Worm (Caenorhabditis elegans) whole organism, L4 larva: Measurements from ENCODE around the gene C56C10.9.
A peak's percentile ranks its signal among the peaks of the same experiment; 100 is the strongest.

Experiments used
- F26F4.8 ChIP-seq: fragments of 200-800 bp; sonication (Bioruptor generic); conservative IDR thresholded peaks from 2 replicates; pipeline ENCODE4 v1.3.6; 2022; ENCODE audit warnings: missing genetic modification characterization, missing compliant biosample characterization
- F49E8.2 ChIP-seq: sonication (generic microtip); optimal IDR thresholded peaks from 2 replicates; lab custom pipeline; 2016; ENCODE audit warnings: missing compliant biosample characterization, mild to moderate bottlenecking, missing genetic modification characterization, borderline replicate concordance
- aha-1 ChIP-seq: fragments of 150-350 bp; peaks from one replicate; lab custom pipeline; 2014; ENCODE audit warnings: missing biosample characterization, missing genetic modification characterization
- ama-1 ChIP-seq: fragments of 150-350 bp; optimal IDR thresholded peaks from 2 replicates; lab custom pipeline; 2014; ENCODE audit warnings: inconsistent platforms, mixed read lengths
- attf-4 ChIP-seq: sonication (generic microtip); optimal IDR thresholded peaks from 3 replicates; lab custom pipeline; 2017; ENCODE audit warnings: missing biosample characterization, missing genetic modification characterization
- ceh-44 ChIP-seq: fragments of 200-800 bp; sonication (Bioruptor generic); IDR thresholded peaks from 2 replicates; pipeline ENCODE4 v1.3.6; 2022; ENCODE audit warnings: missing genetic modification reagents, missing genetic modification characterization, missing compliant biosample characterization
- ces-1 ChIP-seq: fragments of 150-350 bp; sonication (generic microtip); optimal IDR thresholded peaks from 4 replicates; lab custom pipeline; 2014; ENCODE audit warnings: missing biosample characterization, missing genetic modification reagents, missing genetic modification characterization
- cey-2 ChIP-seq: sonication (generic microtip); optimal IDR thresholded peaks from 3 replicates; lab custom pipeline; 2017; ENCODE audit warnings: missing genetic modification characterization, mild to moderate bottlenecking, missing compliant biosample characterization, antibody characterized with exemption, borderline replicate concordance; ENCODE audit not compliant: insufficient read depth
- dmd-8 ChIP-seq: fragments of 200-800 bp; sonication (Bioruptor generic); IDR thresholded peaks from 2 replicates; pipeline ENCODE4 v1.3.6; 2022; ENCODE audit warnings: missing genetic modification characterization, missing compliant biosample characterization
- dve-1 ChIP-seq: sonication (generic microtip); optimal IDR thresholded peaks from 2 replicates; lab custom pipeline; 2017; ENCODE audit warnings: antibody characterized with exemption, mild to moderate bottlenecking, missing genetic modification characterization, missing compliant biosample characterization; ENCODE audit not compliant: insufficient read depth
- egl-27 ChIP-seq: sonication (generic microtip); optimal IDR thresholded peaks from 3 replicates; lab custom pipeline; 2017; ENCODE audit warnings: missing biosample characterization, missing genetic modification reagents, missing genetic modification characterization
- egl-43 ChIP-seq: fragments of 200-800 bp; sonication (Bioruptor generic); IDR thresholded peaks from 2 replicates; pipeline ENCODE4 v1.3.6; 2022; ENCODE audit warnings: missing genetic modification reagents, missing genetic modification characterization, missing compliant biosample characterization
- hif-1 ChIP-seq, 2 experiments: sonication (generic microtip); optimal IDR thresholded peaks; 2 replicates each; lab custom pipeline; 2016 to 2017; ENCODE audit warnings: missing compliant biosample characterization in 2 of 2, missing genetic modification characterization in 2 of 2, missing genetic modification reagents in 2 of 2, missing genotype in 2 of 2, mild to moderate bottlenecking in 1 of 2
- madf-9 ChIP-seq: fragments of 200-800 bp; sonication (Bioruptor generic); conservative IDR thresholded peaks from 2 replicates; pipeline ENCODE4 v1.3.6; 2022; ENCODE audit warnings: missing genetic modification reagents, missing genetic modification characterization, missing compliant biosample characterization
- mdl-1 ChIP-seq, 2 experiments: fragments of 150-350 bp in 1 of 2; sonication (generic microtip) in 1 of 2; optimal IDR thresholded peaks; 2 replicates each; lab custom pipeline; 2014 to 2017; ENCODE audit warnings: missing biosample characterization in 2 of 2, missing genetic modification characterization in 2 of 2
- mep-1 ChIP-seq: fragments of 150-350 bp; sonication (generic microtip); optimal IDR thresholded peaks from 3 replicates; lab custom pipeline; 2014; ENCODE audit warnings: missing biosample characterization, missing genetic modification characterization
- mes-2 ChIP-seq: sonication (generic microtip); optimal IDR thresholded peaks from 2 replicates; lab custom pipeline; 2016; ENCODE audit warnings: missing genotype, mild to moderate bottlenecking, missing genetic modification characterization, missing compliant biosample characterization; ENCODE audit not compliant: poor library complexity, severe bottlenecking
- mxl-2 ChIP-seq: fragments of 200-800 bp; sonication (Bioruptor generic); conservative IDR thresholded peaks from 2 replicates; pipeline ENCODE4 v1.3.6; 2022; ENCODE audit warnings: missing genetic modification reagents, missing genetic modification characterization, missing compliant biosample characterization
- nhr-25 ChIP-seq: sonication (generic microtip); optimal IDR thresholded peaks from 2 replicates; lab custom pipeline; 2017; ENCODE audit warnings: missing genetic modification characterization, mild to moderate bottlenecking, missing compliant biosample characterization, antibody characterized with exemption, moderate library complexity, borderline replicate concordance; ENCODE audit not compliant: insufficient read depth
- nhr-48 ChIP-seq: sonication (generic microtip); optimal IDR thresholded peaks from 2 replicates; lab custom pipeline; 2016; ENCODE audit warnings: mild to moderate bottlenecking, missing genetic modification characterization, missing compliant biosample characterization
- nhr-76 ChIP-seq: fragments of 150-350 bp; optimal IDR thresholded peaks from 2 replicates; lab custom pipeline; 2014; ENCODE audit warnings: missing biosample characterization, missing genetic modification characterization
- pha-4 ChIP-seq, 2 experiments: fragments of 150-350 bp in 1 of 2; fragments of 200-800 bp in 1 of 2; sonication (Bioruptor generic) in 1 of 2; IDR thresholded peaks in 1 of 2; optimal IDR thresholded peaks in 1 of 2; 2 replicates each; pipeline versions ENCODE4 v1.3.6 to Lab custom; 2014 to 2022; ENCODE audit warnings: missing genetic modification characterization in 2 of 2, missing genetic modification reagents in 2 of 2, missing biosample characterization in 1 of 2, missing compliant biosample characterization in 1 of 2
- php-3 ChIP-seq: fragments of 200-800 bp; sonication (Bioruptor generic); IDR thresholded peaks from 2 replicates; pipeline ENCODE4 v1.3.6; 2022; ENCODE audit warnings: missing genetic modification reagents, missing genetic modification characterization, missing compliant biosample characterization
- pqm-1 ChIP-seq: sonication (generic microtip); optimal IDR thresholded peaks from 2 replicates; lab custom pipeline; 2017; ENCODE audit warnings: missing biosample characterization, missing genetic modification characterization
- skn-1 ChIP-seq: fragments of 150-350 bp; optimal IDR thresholded peaks from 2 replicates; lab custom pipeline; 2014; ENCODE audit warnings: missing biosample characterization, missing genetic modification characterization
- spr-1 ChIP-seq: sonication (generic microtip); optimal IDR thresholded peaks from 2 replicates; lab custom pipeline; 2016; ENCODE audit warnings: mild to moderate bottlenecking, missing genetic modification characterization, missing compliant biosample characterization
- unc-130 ChIP-seq: sonication (generic microtip); optimal IDR thresholded peaks from 2 replicates; lab custom pipeline; 2016; ENCODE audit warnings: missing genetic modification reagents, missing genetic modification characterization, missing compliant biosample characterization
- unc-39 ChIP-seq: sonication (generic microtip); optimal IDR thresholded peaks from 2 replicates; lab custom pipeline; 2017; ENCODE audit warnings: missing biosample characterization, missing genetic modification characterization
- unc-62 ChIP-seq, 3 experiments: fragments of 150-350 bp in 1 of 3; sonication (generic microtip); optimal IDR thresholded peaks in 2 of 3; peaks in 1 of 3; 1 replicate in 1 of 3; 2 replicates in 2 of 3; lab custom pipeline; 2014 to 2017; ENCODE audit warnings: missing biosample characterization in 3 of 3, missing genetic modification characterization in 3 of 3, missing genetic modification reagents in 3 of 3, missing genotype in 1 of 3
- zag-1 ChIP-seq: fragments of 150-350 bp; optimal IDR thresholded peaks from 2 replicates; lab custom pipeline; 2014; ENCODE audit warnings: missing biosample characterization, missing genetic modification characterization
- zip-11 ChIP-seq: fragments of 200-800 bp; sonication (Bioruptor generic); IDR thresholded peaks from 2 replicates; pipeline ENCODE4 v1.3.6; 2022; ENCODE audit warnings: missing genetic modification characterization, missing compliant biosample characterization
- ztf-7 ChIP-seq: fragments of 150-350 bp; optimal IDR thresholded peaks from 2 replicates; lab custom pipeline; 2014; ENCODE audit warnings: missing biosample characterization, missing genetic modification characterization

C56C10.9 gene

ce11 chrII:6587264-6587870 is 4.8 kb downstream of the C56C10.9 start, which contains the start of gene C56C10.7 (continued):
- no peak for TF ChIP-seq pqm-1 (tag; lab: Kevin White, UChicago)
- TF ChIP-seq spr-1 (tag; lab: Kevin White, UChicago) = peak; percentile 10
- TF ChIP-seq cey-2 (tag; lab: Kevin White, UChicago) = no peak
- TF ChIP-seq ceh-44 (GFP tag; lab: Robert Waterston, UW) = no peak

- TF ChIP-seq skn-1 (tag; lab: Kevin White, UChicago) = no peak
- no peak for TF ChIP-seq zip-11 (GFP tag; lab: Robert Waterston, UW)
- no peak for TF ChIP-seq mxl-2 (GFP tag; lab: Robert Waterston, UW)
- TF ChIP-seq zag-1 = no peak
- TF ChIP-seq ztf-7 (tag; lab: Kevin White, UChicago) = no peak
- no peak for TF ChIP-seq unc-39 (tag; lab: Kevin White, UChicago)
- no peak for TF ChIP-seq attf-4 (tag; lab: Kevin White, UChicago)
- no peak for TF ChIP-seq mes-2 (tag; lab: Kevin White, UChicago)
- TF ChIP-seq egl-43 (GFP tag; lab: Robert Waterston, UW) = no peak
- no peak for TF ChIP-seq F49E8.2 (tag; lab: Kevin White, UChicago)
These were observed 9.4 kb downstream of the C56C10.9 start, which contains the start of gene C56C10.4 for ce11 chrII:6582758-6583157. Gene C56C10.4, plus strand, starts transcription at chrII:6583058.

ce11 chrII:6581236-6581635 is 10.9 kb downstream of the C56C10.9 start, which contains the start of gene C56C10.6:
Gene C56C10.6, minus strand, starts transcription at chrII:6581336.
- TF ChIP-seq madf-9 (GFP tag; lab: Robert Waterston, UW) = no peak
- TF ChIP-seq pha-4 (GFP tag; IDR thresholded peaks at IDR 0.05; lab: Robert Waterston, UW) = no peak
- no peak for TF ChIP-seq pha-4 (tag; optimal IDR thresholded peaks at IDR 0.05; lab: Kevin White, UChicago)
- TF ChIP-seq mep-1 (tag; lab: Kevin White, UChicago) = no peak
- TF ChIP-seq unc-62 (GFP tag; optimal IDR thresholded peaks at IDR 0.05 in 1 of 2; lab: Kevin White, UChicago) = no peak
- no peak for TF ChIP-seq unc-62 (tag; optimal IDR thresholded peaks at IDR 0.05; lab: Kevin White, UChicago)
- no peak for TF ChIP-seq nhr-76
- TF ChIP-seq F26F4.8 = no peak
- no peak for TF ChIP-seq nhr-25
- no peak for TF ChIP-seq nhr-48 (tag; lab: Kevin White, UChicago)
- no peak for TF ChIP-seq ces-1
- TF ChIP-seq ama-1 = no peak
- no peak for TF ChIP-seq aha-1
- no peak for TF ChIP-seq unc-130 (GFP tag; lab: Kevin White, UChicago)
- TF ChIP-seq hif-1 (tag; optimal IDR thresholded peaks at IDR 0.05; lab: Kevin White, UChicago) = no peak
- no peak for TF ChIP-seq dmd-8 (GFP tag; lab: Robert Waterston, UW)

- TF ChIP-seq dve-1 (tag; lab: Kevin White, UChicago) = no peak
- no peak for TF ChIP-seq php-3 (GFP tag; lab: Robert Waterston, UW)
- TF ChIP-seq egl-27 (tag; lab: Kevin White, UChicago) = no peak
- TF ChIP-seq spr-1 (tag; lab: Kevin White, UChicago) = no peak
- no peak for TF ChIP-seq mdl-1 (tag; optimal IDR thresholded peaks at IDR 0.05; lab: Kevin White, UChicago)
These were observed 13.8 kb downstream of the C56C10.9 start, which contains the start of gene sra-31 for ce11 chrII:6578378-6578777. Gene sra-31, minus strand, starts transcription at chrII:6578478.
